Fruit fly (Drosophila melanogaster) whole organism, prepupa: ENCODE results near the gene pum.

Experiments used
- CG10631 ChIP-seq: fragments of 200-800 bp; sonication (Bioruptor generic); optimal IDR thresholded peaks from 2 replicates; lab custom pipeline; 2016; ENCODE audit warnings: missing biosample characterization, missing genetic modification characterization
- CG11294 ChIP-seq: fragments of 200-800 bp; sonication (Bioruptor generic); IDR thresholded peaks from 2 replicates; pipeline ENCODE4 v1.3.6; 2022; ENCODE audit warnings: missing biosample characterization, missing genetic modification characterization
- CG11902 ChIP-seq: fragments of 200-800 bp; sonication (Bioruptor generic); optimal IDR thresholded peaks from 3 replicates; lab custom pipeline; 2016; ENCODE audit warnings: missing biosample characterization, missing genetic modification characterization
- CG15336 ChIP-seq: fragments of 200-800 bp; sonication (Bioruptor generic); IDR thresholded peaks from 2 replicates; pipeline ENCODE4 v1.3.6; 2022; ENCODE audit warnings: missing biosample characterization, missing genetic modification characterization
- CG1621 ChIP-seq: fragments of 200-800 bp; sonication (Bioruptor generic); optimal IDR thresholded peaks from 3 replicates; lab custom pipeline; 2018; ENCODE audit warnings: missing biosample characterization, mild to moderate bottlenecking, missing genetic modification characterization
- CG16779 ChIP-seq: fragments of 200-800 bp; sonication (Bioruptor generic); optimal IDR thresholded peaks from 3 replicates; lab custom pipeline; 2017; ENCODE audit warnings: missing biosample characterization, mild to moderate bottlenecking, missing genetic modification characterization
- CG34406 ChIP-seq: fragments of 200-800 bp; sonication (Bioruptor generic); optimal IDR thresholded peaks from 3 replicates; lab custom pipeline; 2016; ENCODE audit warnings: missing biosample characterization, missing genetic modification characterization
- CG4318 ChIP-seq: fragments of 200-800 bp; sonication (Bioruptor generic); optimal IDR thresholded peaks from 3 replicates; lab custom pipeline; 2017; ENCODE audit warnings: missing biosample characterization, mild to moderate bottlenecking, missing genetic modification characterization
- CG6163 ChIP-seq: fragments of 200-800 bp; sonication (Bioruptor generic); IDR thresholded peaks from 3 replicates; pipeline ENCODE4 v1.3.6; 2022; ENCODE audit warnings: missing biosample characterization, missing genetic modification characterization
- CG6276 ChIP-seq: fragments of 200-800 bp; sonication (Bioruptor generic); optimal IDR thresholded peaks from 2 replicates; lab custom pipeline; 2017; ENCODE audit warnings: missing biosample characterization, mild to moderate bottlenecking, missing genetic modification characterization
- CG6792 ChIP-seq: fragments of 200-800 bp; sonication (Bioruptor generic); optimal IDR thresholded peaks from 3 replicates; lab custom pipeline; 2016; ENCODE audit warnings: missing biosample characterization, missing genetic modification characterization
- CG6808 ChIP-seq: fragments of 200-800 bp; sonication (Bioruptor generic); optimal IDR thresholded peaks from 3 replicates; lab custom pipeline; 2017; ENCODE audit warnings: missing biosample characterization, missing genetic modification characterization, mild to moderate bottlenecking, moderate library complexity, missing genetic modification reagents
- CG6854 ChIP-seq: fragments of 200-800 bp; sonication (Bioruptor generic); optimal IDR thresholded peaks from 2 replicates; lab custom pipeline; 2017; ENCODE audit warnings: missing biosample characterization, mild to moderate bottlenecking, missing genetic modification characterization
- CG8119 ChIP-seq: fragments of 200-800 bp; sonication (Bioruptor generic); IDR thresholded peaks from 3 replicates; pipeline ENCODE4 v1.3.6; 2022; ENCODE audit warnings: missing biosample characterization, missing genetic modification characterization
- CG8319 ChIP-seq: fragments of 200-800 bp; sonication (Bioruptor generic); optimal IDR thresholded peaks from 3 replicates; lab custom pipeline; 2016; ENCODE audit warnings: missing biosample characterization, missing genetic modification characterization
- CG8632 ChIP-seq: fragments of 200-800 bp; sonication (Bioruptor generic); optimal IDR thresholded peaks from 3 replicates; lab custom pipeline; 2016; ENCODE audit warnings: missing biosample characterization, missing genetic modification characterization
- CG9139 ChIP-seq: fragments of 200-800 bp; sonication (Bioruptor generic); optimal IDR thresholded peaks from 3 replicates; lab custom pipeline; 2017; ENCODE audit warnings: missing biosample characterization, mild to moderate bottlenecking, missing genetic modification characterization
- Eip78C ChIP-seq: fragments of 200-800 bp; sonication (Bioruptor generic); peaks from one replicate; lab custom pipeline; 2016; ENCODE audit warnings: missing biosample characterization, missing genetic modification characterization
- Eip93F ChIP-seq: fragments of 200-800 bp; sonication (Bioruptor generic); optimal IDR thresholded peaks from 2 replicates; lab custom pipeline; 2016; ENCODE audit warnings: missing biosample characterization, mild to moderate bottlenecking, missing genetic modification characterization
- Ets21C ChIP-seq: fragments of 200-800 bp; sonication (Bioruptor generic); optimal IDR thresholded peaks from 3 replicates; lab custom pipeline; 2016; ENCODE audit warnings: missing biosample characterization, missing genetic modification characterization
- Ets96B ChIP-seq: fragments of 200-800 bp; optimal IDR thresholded peaks from 2 replicates; lab custom pipeline; 2019; ENCODE audit warnings: missing biosample characterization, mild to moderate bottlenecking, missing genetic modification characterization, moderate library complexity
- Gug ChIP-seq: fragments of 200-800 bp; sonication (Bioruptor generic); IDR thresholded peaks from 2 replicates; pipeline ENCODE4 v1.3.6; 2022; ENCODE audit warnings: missing biosample characterization, missing genetic modification characterization
- Hr38 ChIP-seq: sonication (Bioruptor generic); optimal IDR thresholded peaks from 2 replicates; lab custom pipeline; 2016; ENCODE audit warnings: missing biosample characterization, missing genetic modification characterization
- Hr39 ChIP-seq: fragments of 200-800 bp; sonication (Bioruptor generic); optimal IDR thresholded peaks from 2 replicates; lab custom pipeline; 2016; ENCODE audit warnings: missing biosample characterization, missing genetic modification characterization
- Hr4 ChIP-seq: fragments of 200-800 bp; sonication (Bioruptor generic); optimal IDR thresholded peaks from 3 replicates; lab custom pipeline; 2016; ENCODE audit warnings: missing biosample characterization, missing genetic modification characterization
- Met ChIP-seq: fragments of 200-800 bp; sonication (Bioruptor generic); optimal IDR thresholded peaks from 3 replicates; lab custom pipeline; 2016; ENCODE audit warnings: missing biosample characterization, missing genetic modification characterization
- Smox ChIP-seq: fragments of 200-800 bp; sonication (Bioruptor generic); optimal IDR thresholded peaks from 3 replicates; lab custom pipeline; 2016; ENCODE audit warnings: missing biosample characterization, missing genetic modification characterization
- Sox15 ChIP-seq: fragments of 200-800 bp; sonication (Bioruptor generic); optimal IDR thresholded peaks from 3 replicates; lab custom pipeline; 2016; ENCODE audit warnings: missing biosample characterization, missing genetic modification characterization
- achi ChIP-seq: fragments of 200-800 bp; sonication (Bioruptor generic); optimal IDR thresholded peaks from 3 replicates; lab custom pipeline; 2016; ENCODE audit warnings: missing biosample characterization, missing genetic modification characterization
- acj6 ChIP-seq: fragments of 200-800 bp; sonication (Bioruptor generic); optimal IDR thresholded peaks from 3 replicates; lab custom pipeline; 2016; ENCODE audit warnings: missing biosample characterization, missing genetic modification characterization
- cyc ChIP-seq: fragments of 200-800 bp; sonication (Bioruptor generic); optimal IDR thresholded peaks from 3 replicates; lab custom pipeline; 2016; ENCODE audit warnings: missing biosample characterization, missing genetic modification characterization
- dac ChIP-seq: fragments of 200-800 bp; sonication (Bioruptor generic); optimal IDR thresholded peaks from 2 replicates; lab custom pipeline; 2017; ENCODE audit warnings: missing biosample characterization, mild to moderate bottlenecking, missing genetic modification characterization
- dsx ChIP-seq: fragments of 200-800 bp; optimal IDR thresholded peaks from 3 replicates; lab custom pipeline; 2019; ENCODE audit warnings: missing biosample characterization, mild to moderate bottlenecking, missing genetic modification characterization, moderate library complexity; ENCODE audit not compliant: poor library complexity, severe bottlenecking
- eg ChIP-seq: fragments of 200-800 bp; sonication (Bioruptor generic); IDR thresholded peaks from 3 replicates; pipeline ENCODE4 v1.3.6; 2022; ENCODE audit warnings: missing biosample characterization, missing genetic modification characterization
- esn ChIP-seq: fragments of 200-800 bp; sonication (Bioruptor generic); optimal IDR thresholded peaks from 2 replicates; lab custom pipeline; 2016; ENCODE audit warnings: missing biosample characterization, mild to moderate bottlenecking, missing genetic modification characterization, moderate library complexity
- fd59A ChIP-seq: fragments of 200-800 bp; sonication (Bioruptor generic); optimal IDR thresholded peaks from 2 replicates; lab custom pipeline; 2017; ENCODE audit warnings: missing biosample characterization, mild to moderate bottlenecking, missing genetic modification characterization, missing genetic modification reagents
- fd85E ChIP-seq: fragments of 200-800 bp; sonication (Bioruptor generic); optimal IDR thresholded peaks from 3 replicates; lab custom pipeline; 2016; ENCODE audit warnings: missing biosample characterization, missing genetic modification characterization
- fkh ChIP-seq: fragments of 200-800 bp; sonication (Bioruptor generic); optimal IDR thresholded peaks from 3 replicates; lab custom pipeline; 2017; ENCODE audit warnings: missing biosample characterization, mild to moderate bottlenecking, missing genetic modification characterization, moderate library complexity
- lz ChIP-seq: fragments of 200-800 bp; sonication (Bioruptor generic); optimal IDR thresholded peaks from 3 replicates; lab custom pipeline; 2016; ENCODE audit warnings: missing biosample characterization, missing genetic modification characterization
- net ChIP-seq: fragments of 200-800 bp; sonication (Bioruptor generic); optimal IDR thresholded peaks from 3 replicates; lab custom pipeline; 2016; ENCODE audit warnings: missing biosample characterization, missing genetic modification characterization
- salr ChIP-seq, 2 experiments: fragments of 200-800 bp; sonication (Bioruptor generic); optimal IDR thresholded peaks; 3 replicates each; lab custom pipeline; 2016 to 2018; ENCODE audit warnings: missing biosample characterization in 2 of 2, missing genetic modification characterization in 2 of 2, mild to moderate bottlenecking in 1 of 2
- spab ChIP-seq: fragments of 200-800 bp; sonication (Bioruptor generic); optimal IDR thresholded peaks from 2 replicates; lab custom pipeline; 2017; ENCODE audit warnings: missing biosample characterization, mild to moderate bottlenecking, missing genetic modification characterization, missing genetic modification reagents
- svp ChIP-seq: fragments of 200-800 bp; sonication (Bioruptor generic); peaks from one replicate; lab custom pipeline; 2016; ENCODE audit warnings: missing biosample characterization, missing genetic modification characterization
- topi ChIP-seq: fragments of 200-800 bp; sonication (Bioruptor generic); optimal IDR thresholded peaks from 3 replicates; lab custom pipeline; 2016; ENCODE audit warnings: missing biosample characterization, missing genetic modification characterization
- vri ChIP-seq: fragments of 200-800 bp; sonication (Bioruptor generic); optimal IDR thresholded peaks from 3 replicates; lab custom pipeline; 2016; ENCODE audit warnings: missing biosample characterization, mild to moderate bottlenecking, missing genetic modification characterization

pum gene

dm6 chr3R:9229996-9230601 lies 7.4 kb downstream of the pum start (continued):
- TF ChIP-seq CG4318 (GFP tag; lab: Kevin White, UChicago), result no peak
- peak; percentile 51 for TF ChIP-seq fd59A
- peak; percentile 40; the same call in 1 of the 2 replicates for TF ChIP-seq Gug (GFP tag; lab: Robert Waterston, UW)
- TF ChIP-seq salr (GFP tag; optimal IDR thresholded peaks at IDR 0.05; lab: Kevin White, UChicago), result peak; percentile 42 to 60
- peak; percentile 33; the same call in 1 of the 2 replicates for TF ChIP-seq CG15336
- TF ChIP-seq Smox (GFP tag; lab: Kevin White, UChicago), result peak; percentile 50
- TF ChIP-seq CG16779 (tag; lab: Kevin White, UChicago), result no peak
- TF ChIP-seq dsx (GFP tag; lab: Kevin White, UChicago), result peak; percentile 45
- TF ChIP-seq fkh (GFP tag; lab: Kevin White, UChicago), result peak; percentile 35
- peak; percentile 13 for TF ChIP-seq CG9139 (GFP tag; lab: Kevin White, UChicago)
- TF ChIP-seq Met (GFP tag; lab: Kevin White, UChicago), result peak; percentile 67
- no peak for TF ChIP-seq Eip93F (GFP tag; lab: Kevin White, UChicago)
- TF ChIP-seq lz (GFP tag; lab: Kevin White, UChicago), result peak; percentile 48
- TF ChIP-seq vri, result no peak
- peak; percentile 26 for TF ChIP-seq CG8319
- TF ChIP-seq achi (GFP tag; lab: Kevin White, UChicago), result peak; percentile 55
- peak; percentile 21 for TF ChIP-seq Sox15
- TF ChIP-seq, all 60 proteins: peak for 49

- TF ChIP-seq esn (GFP tag; lab: Kevin White, UChicago) (peak; percentile 99), achi (GFP tag; lab: Kevin White, UChicago) (peak; percentile 99), salr (GFP tag; optimal IDR thresholded peaks at IDR 0.05; lab: Kevin White, UChicago) (peak; percentile 99), Eip78C (peak; percentile 100), CG6276 (GFP tag; lab: Kevin White, UChicago) (peak; percentile 91), Gug (GFP tag; lab: Robert Waterston, UW) (peak; percentile 96), topi (GFP tag; lab: Kevin White, UChicago) (peak; percentile 99), lz (GFP tag; lab: Kevin White, UChicago) (peak; percentile 99), CG6854 (GFP tag; lab: Kevin White, UChicago) (peak; percentile 98), CG8632 (GFP tag; lab: Kevin White, UChicago) (peak; percentile 99), Ets21C (GFP tag; lab: Kevin White, UChicago) (peak; percentile 98), eg (GFP tag; lab: Robert Waterston, UW) (peak; percentile 95), cyc (GFP tag; lab: Kevin White, UChicago) (peak; percentile 99), CG11294 (GFP tag; lab: Robert Waterston, UW) (peak; percentile 93), Sox15 (peak; percentile 98), CG10631 (peak; percentile 100), Met (GFP tag; lab: Kevin White, UChicago) (peak; percentile 99), svp (peak; percentile 100), spab (peak; percentile 100), CG16779 (tag; lab: Kevin White, UChicago) (peak; percentile 97), Hr4 (GFP tag; lab: Kevin White, UChicago) (peak; percentile 94), CG9139 (GFP tag; lab: Kevin White, UChicago) (peak; percentile 99), CG6792 (GFP tag; lab: Kevin White, UChicago) (peak; percentile 99), net (GFP tag; lab: Kevin White, UChicago) (peak; percentile 99), fkh (GFP tag; lab: Kevin White, UChicago) (peak; percentile 16), vri (peak; percentile 97), Ets96B (peak; percentile 100), CG6808 (GFP tag; lab: Kevin White, UChicago) (peak; percentile 99), CG34406 (GFP tag; lab: Kevin White, UChicago) (peak; percentile 99), acj6 (GFP tag; lab: Kevin White, UChicago) (peak; percentile 99), fd85E (GFP tag; lab: Kevin White, UChicago) (peak; percentile 97), CG15336 (peak; percentile 96), CG6163 (GFP tag; lab: Robert Waterston, UW) (peak; percentile 99), Hr38 (GFP tag; lab: Kevin White, UChicago) (no peak), CG8119 (GFP tag; lab: Robert Waterston, UW) (peak; percentile 97), CG4318 (GFP tag; lab: Kevin White, UChicago) (peak; percentile 86), CG1621 (tag; lab: Kevin White, UChicago) (peak; percentile 99), CG11902 (peak; percentile 98), Hr39 (GFP tag; lab: Kevin White, UChicago) (peak; percentile 99), dac (GFP tag; lab: Kevin White, UChicago) (peak; percentile 75)
Observed at dm6 chr3R:9229075-9229835, 8.2 kb downstream of the pum start.
